Worm (Caenorhabditis elegans) whole organism, late embryonic: ENCODE data around the gene C05E11.3.

Source experiments
- ama-1 ChIP-seq: fragments of 150-350 bp; optimal IDR thresholded peaks from 2 replicates; lab custom pipeline; 2014
- ceh-2 ChIP-seq: sonication (generic microtip); optimal IDR thresholded peaks from 2 replicates; lab custom pipeline; 2016; ENCODE audit warnings: missing genotype, missing genetic modification characterization, missing compliant biosample characterization
- ceh-22 ChIP-seq: sonication (generic microtip); optimal IDR thresholded peaks from 2 replicates; lab custom pipeline; 2017; ENCODE audit warnings: missing biosample characterization, missing genetic modification characterization
- ceh-24 ChIP-seq: sonication (generic microtip); optimal IDR thresholded peaks from 2 replicates; lab custom pipeline; 2016; ENCODE audit warnings: mild to moderate bottlenecking, missing genetic modification characterization, missing compliant biosample characterization
- ceh-34 ChIP-seq: sonication (generic microtip); optimal IDR thresholded peaks from 2 replicates; lab custom pipeline; 2016; ENCODE audit warnings: mild to moderate bottlenecking, missing genetic modification characterization, missing compliant biosample characterization
- ceh-6 ChIP-seq: fragments of 200-800 bp; sonication (Bioruptor generic); optimal IDR thresholded peaks from 2 replicates; lab custom pipeline; 2018; ENCODE audit warnings: mild to moderate bottlenecking, missing genetic modification characterization, missing compliant biosample characterization
- dve-1 ChIP-seq: sonication (generic microtip); optimal IDR thresholded peaks from 2 replicates; lab custom pipeline; 2017; ENCODE audit warnings: antibody characterized with exemption, mild to moderate bottlenecking, missing genetic modification characterization, missing compliant biosample characterization
- elt-2 ChIP-seq: sonication (generic microtip); optimal IDR thresholded peaks from 2 replicates; lab custom pipeline; 2016; ENCODE audit warnings: missing genetic modification reagents, missing genetic modification characterization, missing compliant biosample characterization
- lim-6 ChIP-seq: sonication (generic microtip); optimal IDR thresholded peaks from 2 replicates; lab custom pipeline; 2016; ENCODE audit warnings: missing genetic modification characterization, missing compliant biosample characterization
- npax-4 ChIP-seq: sonication (generic microtip); optimal IDR thresholded peaks from 2 replicates; lab custom pipeline; 2016; ENCODE audit warnings: missing genetic modification characterization, missing compliant biosample characterization
- pqm-1 ChIP-seq: sonication (generic microtip); optimal IDR thresholded peaks from 2 replicates; lab custom pipeline; 2016; ENCODE audit warnings: missing genetic modification characterization, missing compliant biosample characterization
- sdc-2 ChIP-seq: sonication (generic microtip); optimal IDR thresholded peaks from 2 replicates; lab custom pipeline; 2016; ENCODE audit warnings: missing genotype, missing genetic modification characterization, missing compliant biosample characterization

ce11 chrX:4534112-4534511 lies 43.9 kb upstream of the C05E11.3 start:
- TF ChIP-seq ama-1 (lab: Kevin White, UChicago) (no peak), pqm-1 (no peak), ceh-34 (tag; lab: Kevin White, UChicago) (no peak), ceh-6 (GFP tag; lab: Kevin White, UChicago) (no peak), lim-6 (no peak), elt-2 (tag; lab: Kevin White, UChicago) (no peak), npax-4 (tag; lab: Kevin White, UChicago) (no peak), ceh-22 (tag; lab: Kevin White, UChicago) (no peak), sdc-2 (no peak), dve-1 (tag; lab: Kevin White, UChicago) (no peak), ceh-24 (no peak), ceh-2 (tag; lab: Kevin White, UChicago) (no peak)
